Fruit fly (Drosophila melanogaster): ENCODE measurements around the gene Gss2.
A peak's percentile ranks its signal among the peaks of the same experiment; 100 is the strongest.
"Not testable (repeated sequence)": the region's sequence is repeated elsewhere in the genome, so short reads cannot be mapped to it uniquely, and the experiment has no call there.

Gene Gss2

DNA sequence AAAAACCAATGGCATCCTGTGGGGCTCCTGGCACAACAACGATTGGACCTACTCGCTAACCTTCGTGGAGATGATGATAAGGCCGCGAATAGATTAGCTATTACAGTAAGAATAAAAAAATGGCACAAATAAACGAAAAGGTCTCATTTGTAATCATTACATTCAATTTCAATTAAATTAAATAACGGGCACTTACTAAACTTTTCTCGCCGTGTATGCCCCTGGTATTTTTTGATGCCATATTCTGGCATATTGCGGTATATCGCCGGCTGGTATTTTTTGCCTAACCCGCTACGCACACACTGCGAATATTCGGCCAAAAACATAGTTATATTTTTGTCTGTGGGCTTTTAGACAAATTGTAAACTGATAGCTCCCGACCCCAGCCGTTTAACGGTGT lies 10.3 kb upstream of the Gss2 start, which contains the start of gene Gss1:
Gene Gss1, plus strand, starts transcription at position 301 of the 400 bp plus-strand sequence.
- TF ChIP-seq CG10462 (GFP tag; optimal IDR thresholded peaks at IDR 0.05); peb (GFP tag; IDR thresholded peaks at IDR 0.05); Fer1 (GFP tag; optimal IDR thresholded peaks at IDR 0.05): not testable (repeated sequence)

DNA sequence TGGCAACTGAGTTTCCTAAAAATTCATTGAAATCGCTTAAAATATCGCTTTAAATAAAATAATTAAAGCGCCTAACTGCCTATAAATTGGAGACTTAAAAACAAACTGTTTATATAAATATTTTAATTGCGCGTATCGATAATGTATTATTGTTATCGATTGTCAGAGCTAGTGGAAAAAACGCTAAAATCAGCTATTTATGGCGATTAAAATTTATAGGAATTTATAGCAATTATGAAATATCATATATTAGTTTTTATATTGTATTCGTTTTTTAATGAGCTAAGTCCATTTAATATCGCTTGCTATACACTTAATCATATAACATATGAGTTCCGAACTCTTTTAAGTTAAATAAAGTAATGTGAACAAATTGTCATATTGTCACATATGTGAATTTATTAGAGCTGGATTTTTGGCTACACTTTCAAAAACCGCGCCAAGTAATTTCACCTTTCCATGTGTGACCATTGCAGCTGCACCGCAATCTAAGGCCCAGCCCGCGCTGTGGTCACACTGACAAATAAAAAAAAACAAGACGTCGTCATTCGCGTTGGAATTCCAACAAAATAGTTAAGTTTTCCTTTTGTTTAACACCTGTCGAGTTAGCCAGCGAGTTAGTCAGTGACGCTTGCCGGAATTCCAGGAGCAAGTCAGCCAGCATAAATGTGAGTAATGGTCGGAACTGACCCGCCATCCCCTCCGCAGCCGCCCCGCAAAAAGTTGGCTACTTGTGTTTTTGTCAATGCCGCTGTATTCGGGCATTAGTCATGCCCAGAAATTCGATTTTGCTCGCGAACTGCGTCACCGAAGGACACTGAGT lies 7.9 kb downstream of the Gss2 start, which contains the start of the genes CG7772 and Vps4:
Gene CG7772, minus strand, starts transcription at position 78 of the 823 bp plus-strand sequence.
Gene Vps4, plus strand, starts transcription at position 509 of the 823 bp plus-strand sequence.
- TF ChIP-seq D19B (GFP tag; optimal IDR thresholded peaks at IDR 0.05) (no peak), CG12299 (tag; optimal IDR thresholded peaks at IDR 0.05) (no peak), Hr51 (GFP tag; optimal IDR thresholded peaks at IDR 0.05) (no peak), CG4730 (GFP tag; IDR thresholded peaks at IDR 0.05) (no peak), sens (GFP tag) (no peak), NfI (GFP tag; optimal IDR thresholded peaks at IDR 0.05) (no peak), CG18599 (GFP tag; optimal IDR thresholded peaks at IDR 0.05) (no peak), trh (GFP tag; optimal IDR thresholded peaks at IDR 0.05) (no peak), CG33213 (GFP tag; optimal IDR thresholded peaks at IDR 0.05) (no peak), CG14710 (tag; optimal IDR thresholded peaks at IDR 0.05) (peak; percentile 90), ci (GFP tag; IDR thresholded peaks at IDR 0.05) (no peak), twi (tag; optimal IDR thresholded peaks at IDR 0.05) (no peak), CG3281 (GFP tag; optimal IDR thresholded peaks at IDR 0.05) (no peak), CG16813 (GFP tag; IDR thresholded peaks at IDR 0.05; ENCODE audit: partially characterized antibody) (0 out of 3 replicates have a peak, but pooled peaks have one; percentile 11), Ets97D (GFP tag; optimal IDR thresholded peaks at IDR 0.05) (peak; percentile 27), unc-4 (GFP tag; IDR thresholded peaks at IDR 0.05; ENCODE audit: partially characterized antibody) (peak; percentile 45; the same call in 1 of the 2 replicates), H2.0 (GFP tag; IDR thresholded peaks at IDR 0.05) (no peak), pita (GFP tag; optimal IDR thresholded peaks at IDR 0.05) (no peak), CG3726 (GFP tag; IDR thresholded peaks at IDR 0.05) (no peak), lab (GFP tag; optimal IDR thresholded peaks at IDR 0.05) (no peak), CG18619 (GFP tag; optimal IDR thresholded peaks at IDR 0.05) (no peak), CG10979 (tag; optimal IDR thresholded peaks at IDR 0.05) (no peak), nom (GFP tag; optimal IDR thresholded peaks at IDR 0.05) (peak; percentile 23), CG8478 (optimal IDR thresholded peaks at IDR 0.05) (no peak), da (GFP tag; optimal IDR thresholded peaks at IDR 0.05) (no peak), Fer2 (tag; optimal IDR thresholded peaks at IDR 0.05) (no peak), ab (GFP tag; optimal IDR thresholded peaks at IDR 0.05) (no peak), ftz-f1 (GFP tag; optimal IDR thresholded peaks at IDR 0.05) (peak; percentile 0), CG4360 (GFP tag; IDR thresholded peaks at IDR 0.05) (no peak), CG1024 (GFP tag; IDR thresholded peaks at IDR 0.05) (no peak), Chrac-16 (GFP tag; optimal IDR thresholded peaks at IDR 0.05) (no peak), nerfin-2 (GFP tag; IDR thresholded peaks at IDR 0.05; ENCODE audit: partially characterized antibody) (no peak), sob (GFP tag; IDR thresholded peaks at IDR 0.05) (no peak), Fer3 (tag; optimal IDR thresholded peaks at IDR 0.05) (no peak), mam (GFP tag; optimal IDR thresholded peaks at IDR 0.05) (no peak), CG34422 (GFP tag; IDR thresholded peaks at IDR 0.05) (no peak), CG17912 (GFP tag; optimal IDR thresholded peaks at IDR 0.05) (no peak), Hr3 (GFP tag; optimal IDR thresholded peaks at IDR 0.05) (no peak), kay (GFP tag; optimal IDR thresholded peaks at IDR 0.05) (peak; percentile 79), CG10462 (GFP tag; optimal IDR thresholded peaks at IDR 0.05) (no peak), CTCF (GFP tag; optimal IDR thresholded peaks at IDR 0.05) (no peak), gcm2 (GFP tag; optimal IDR thresholded peaks at IDR 0.05) (no peak), Atf3 (GFP tag; optimal IDR thresholded peaks at IDR 0.05) (no peak), CG12942 (GFP tag; optimal IDR thresholded peaks at IDR 0.05) (no peak), CG14014 (GFP tag; IDR thresholded peaks at IDR 0.05) (no peak), Neu2 (GFP tag; optimal IDR thresholded peaks at IDR 0.05; ENCODE audit: borderline replicate concordance) (no peak)
